Worm (Caenorhabditis elegans) whole organism, midembryonic: ENCODE data around the gene jmjd-2.
A peak's percentile ranks its signal among the peaks of the same experiment; 100 is the strongest.

Source experiments
- T22C8.4 ChIP-seq: fragments of 200-800 bp; sonication (Bioruptor generic); IDR thresholded peaks from 2 replicates; pipeline ENCODE4 v1.3.6; 2022; ENCODE audit warnings: missing genetic modification characterization, missing compliant biosample characterization
- cog-1 ChIP-seq: sonication (generic microtip); optimal IDR thresholded peaks from 2 replicates; lab custom pipeline; 2016; ENCODE audit warnings: missing genetic modification characterization, missing compliant biosample characterization
- flt-1 ChIP-seq: fragments of 200-800 bp; sonication (Bioruptor generic); IDR thresholded peaks from 2 replicates; pipeline ENCODE4 v1.3.6; 2022; ENCODE audit warnings: missing genetic modification characterization, missing compliant biosample characterization
- klf-2 ChIP-seq: fragments of 200-800 bp; sonication (Bioruptor generic); conservative IDR thresholded peaks from 2 replicates; pipeline ENCODE4 v1.3.6; 2022; ENCODE audit warnings: missing genetic modification reagents, missing genetic modification characterization, missing compliant biosample characterization
- med-1 ChIP-seq: sonication (generic microtip); optimal IDR thresholded peaks from 2 replicates; lab custom pipeline; 2017; ENCODE audit warnings: missing genetic modification characterization, mild to moderate bottlenecking, missing compliant biosample characterization, antibody characterized with exemption, missing genetic modification reagents; ENCODE audit not compliant: insufficient read depth
- ref-1 ChIP-seq: fragments of 200-800 bp; sonication (Bioruptor generic); conservative IDR thresholded peaks from 2 replicates; pipeline ENCODE4 v1.3.6; 2022; ENCODE audit warnings: missing genetic modification reagents, missing genetic modification characterization, missing compliant biosample characterization
- tab-1 ChIP-seq: fragments of 200-800 bp; sonication (Bioruptor generic); IDR thresholded peaks from 2 replicates; pipeline ENCODE4 v1.3.6; 2022; ENCODE audit warnings: missing genetic modification characterization, missing compliant biosample characterization
- ztf-23 ChIP-seq: fragments of 200-800 bp; sonication (Bioruptor generic); IDR thresholded peaks from 2 replicates; pipeline ENCODE4 v1.3.6; 2022; ENCODE audit warnings: missing genetic modification reagents, missing genetic modification characterization, missing compliant biosample characterization
- ztf-29 ChIP-seq: fragments of 200-800 bp; sonication (Bioruptor generic); IDR thresholded peaks from 2 replicates; pipeline ENCODE4 v1.3.6; 2022; ENCODE audit warnings: missing genetic modification reagents, missing genetic modification characterization, missing compliant biosample characterization

Gene jmjd-2

ce11 chrII:14214109-14214508, 29.3 kb downstream of the jmjd-2 start, which contains the start of gene Y48B6A.10:
Gene Y48B6A.10 (plus strand): TSS chrII:14214409.
- TF ChIP-seq cog-1 (tag; lab: Kevin White, UChicago) (no peak), flt-1 (GFP tag; lab: Robert Waterston, UW) (no peak), med-1 (GFP tag; lab: Kevin White, UChicago) (no peak), T22C8.4 (GFP tag; lab: Robert Waterston, UW) (no peak), ztf-29 (GFP tag; lab: Robert Waterston, UW) (no peak), ztf-23 (no peak), ref-1 (GFP tag; lab: Robert Waterston, UW) (no peak), klf-2 (GFP tag; lab: Robert Waterston, UW) (no peak), tab-1 (GFP tag; lab: Robert Waterston, UW) (no peak)

- TF ChIP-seq tab-1 (GFP tag; lab: Robert Waterston, UW) = no peak
- TF ChIP-seq T22C8.4 (GFP tag; lab: Robert Waterston, UW) = no peak
Measured at ce11 chrII:14211118-14211517, 32.3 kb downstream of the jmjd-2 start, which contains the start of gene hot-7. Gene hot-7 (plus strand): TSS chrII:14211418.

- TF ChIP-seq ztf-29 (GFP tag; lab: Robert Waterston, UW) (no peak), flt-1 (GFP tag; lab: Robert Waterston, UW) (0 out of 2 replicates have a peak, but pooled peaks have one; percentile 43)
Measured at ce11 chrII:14206211-14206610, 37.2 kb downstream of the jmjd-2 start.

DNA sequence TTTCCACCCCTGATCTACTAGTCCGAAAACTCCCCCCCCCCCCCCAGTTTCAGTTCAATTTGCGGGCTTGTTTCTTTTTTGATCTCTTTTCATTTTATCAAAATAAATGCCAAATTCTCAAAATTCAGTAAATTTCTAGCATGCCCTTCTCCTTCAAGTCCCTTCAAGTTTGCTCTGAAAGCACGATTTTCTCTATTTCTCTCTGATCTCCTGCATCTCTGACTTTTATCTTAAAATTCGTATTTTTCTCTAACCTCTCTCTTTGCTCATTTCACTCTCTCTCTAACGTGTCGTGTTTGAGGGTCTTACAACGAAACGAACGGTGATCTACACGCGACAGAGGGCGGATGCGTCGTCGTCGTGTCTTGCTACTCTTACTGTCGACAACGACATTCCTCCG, 38.1 kb downstream of the jmjd-2 start, which contains the start of gene ace-3:
ace-3 (plus strand) TSS at position 301 of the 400 bp plus-strand sequence.
- no peak for TF ChIP-seq tab-1 (GFP tag; lab: Robert Waterston, UW)
- no peak for TF ChIP-seq klf-2 (GFP tag; lab: Robert Waterston, UW)
- TF ChIP-seq flt-1 (GFP tag; lab: Robert Waterston, UW) = no peak
- TF ChIP-seq med-1 (GFP tag; lab: Kevin White, UChicago) = no peak
- TF ChIP-seq ref-1 (GFP tag; lab: Robert Waterston, UW) = no peak
- TF ChIP-seq T22C8.4 (GFP tag; lab: Robert Waterston, UW) = no peak
- no peak for TF ChIP-seq cog-1 (tag; lab: Kevin White, UChicago)
- no peak for TF ChIP-seq ztf-23
- no peak for TF ChIP-seq ztf-29 (GFP tag; lab: Robert Waterston, UW)

DNA sequence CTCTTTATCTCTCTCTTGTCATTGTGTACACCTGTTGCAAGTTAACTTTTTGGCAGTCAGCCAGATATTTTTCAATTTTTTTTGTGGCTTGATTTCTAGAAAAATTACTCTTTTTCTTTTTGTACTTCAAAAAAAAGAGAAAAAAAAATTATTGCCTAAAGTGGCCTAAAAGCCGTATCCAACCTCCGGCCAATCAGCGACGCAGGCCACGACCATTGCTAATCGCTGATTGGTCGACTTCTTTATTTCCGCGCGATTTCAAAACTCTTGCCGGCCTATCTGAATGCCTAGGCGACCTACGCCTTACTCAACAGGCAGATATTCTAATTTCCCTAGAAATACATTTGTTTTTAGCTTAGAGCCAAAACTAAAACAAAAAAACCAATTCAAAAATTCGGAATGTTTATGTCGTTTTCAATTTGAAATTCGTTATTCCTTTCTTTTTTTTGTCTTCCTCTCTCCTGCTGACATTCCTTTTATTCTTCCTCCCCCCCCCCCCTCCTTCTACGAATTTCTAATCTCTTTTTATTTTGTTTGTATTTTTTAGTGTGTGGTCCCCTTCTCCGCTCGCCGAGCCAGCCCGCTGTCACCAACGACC, 45.8 kb downstream of the jmjd-2 start, which contains the start of gene ace-4:
ace-4 (plus strand) TSS at position 548 of the 598 bp plus-strand sequence.
- no peak for TF ChIP-seq T22C8.4 (GFP tag; lab: Robert Waterston, UW)
- TF ChIP-seq med-1 (GFP tag; lab: Kevin White, UChicago) = no peak
- TF ChIP-seq flt-1 (GFP tag; lab: Robert Waterston, UW) = no peak
- no peak for TF ChIP-seq klf-2 (GFP tag; lab: Robert Waterston, UW)
- TF ChIP-seq ztf-23 = no peak
- TF ChIP-seq ztf-29 (GFP tag; lab: Robert Waterston, UW) = no peak
- TF ChIP-seq ref-1 (GFP tag; lab: Robert Waterston, UW) = no peak
- TF ChIP-seq cog-1 (tag; lab: Kevin White, UChicago) = no peak
- TF ChIP-seq tab-1 (GFP tag; lab: Robert Waterston, UW) = no peak

DNA sequence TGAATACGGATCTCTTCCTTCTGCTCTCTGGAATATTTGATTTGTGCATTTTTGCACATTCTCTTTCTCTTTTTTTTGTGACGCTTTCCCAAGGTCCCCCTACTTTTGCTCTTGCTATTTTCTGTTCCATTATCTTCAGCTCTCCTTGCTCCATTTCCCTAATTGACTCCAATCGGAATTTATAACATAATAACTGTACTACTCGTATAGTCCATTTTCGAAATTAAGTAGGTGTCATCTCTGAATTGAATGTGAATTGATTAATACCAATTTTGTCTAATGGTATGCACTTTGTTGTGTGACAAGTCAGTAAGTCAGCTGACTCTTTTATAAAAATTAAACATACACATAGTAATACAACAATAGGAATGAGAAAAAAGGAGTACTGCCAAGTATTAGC, 47.5 kb downstream of the jmjd-2 start:
- no peak for TF ChIP-seq ztf-29 (GFP tag; lab: Robert Waterston, UW)
- no peak for TF ChIP-seq cog-1 (tag; lab: Kevin White, UChicago)
- TF ChIP-seq tab-1 (GFP tag; lab: Robert Waterston, UW) = no peak
- no peak for TF ChIP-seq ref-1 (GFP tag; lab: Robert Waterston, UW)
- no peak for TF ChIP-seq klf-2 (GFP tag; lab: Robert Waterston, UW)
- no peak for TF ChIP-seq med-1 (GFP tag; lab: Kevin White, UChicago)
- TF ChIP-seq T22C8.4 (GFP tag; lab: Robert Waterston, UW) = no peak
- no peak for TF ChIP-seq ztf-23
- TF ChIP-seq flt-1 (GFP tag; lab: Robert Waterston, UW) = no peak

- TF ChIP-seq med-1 (GFP tag; lab: Kevin White, UChicago) (no peak), ztf-23 (no peak), flt-1 (GFP tag; lab: Robert Waterston, UW) (no peak), cog-1 (tag; lab: Kevin White, UChicago) (no peak), ref-1 (GFP tag; lab: Robert Waterston, UW) (no peak), ztf-29 (GFP tag; lab: Robert Waterston, UW) (no peak), T22C8.4 (GFP tag; lab: Robert Waterston, UW) (no peak), klf-2 (GFP tag; lab: Robert Waterston, UW) (no peak), tab-1 (GFP tag; lab: Robert Waterston, UW) (no peak)
Measured at ce11 chrII:14187456-14187855, 55.9 kb downstream of the jmjd-2 start.

DNA sequence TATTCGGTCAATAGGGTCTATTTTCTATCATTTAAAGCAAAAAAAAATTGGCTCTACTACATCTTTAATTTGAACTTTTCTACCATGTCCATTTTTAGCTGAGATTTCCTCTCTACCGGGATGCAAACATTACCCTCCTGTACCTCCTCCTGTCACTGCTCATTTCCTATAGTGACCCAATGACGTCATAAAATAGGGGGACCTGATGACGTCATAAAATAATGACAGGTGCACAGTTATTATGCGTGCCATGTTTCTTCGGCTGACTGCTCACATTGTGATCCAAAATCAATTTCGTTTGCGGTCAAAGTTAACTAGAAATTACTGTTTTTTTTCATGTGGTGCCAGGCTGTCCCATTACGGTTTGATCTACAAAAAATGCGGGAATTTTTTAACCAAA, 56.5 kb downstream of the jmjd-2 start:
- no peak for TF ChIP-seq ztf-29 (GFP tag; lab: Robert Waterston, UW)
- no peak for TF ChIP-seq flt-1 (GFP tag; lab: Robert Waterston, UW)
- no peak for TF ChIP-seq klf-2 (GFP tag; lab: Robert Waterston, UW)
- TF ChIP-seq tab-1 (GFP tag; lab: Robert Waterston, UW) = no peak
- TF ChIP-seq med-1 (GFP tag; lab: Kevin White, UChicago) = no peak
- no peak for TF ChIP-seq ref-1 (GFP tag; lab: Robert Waterston, UW)
- no peak for TF ChIP-seq cog-1 (tag; lab: Kevin White, UChicago)
